Worm (Caenorhabditis elegans): Measurements from ENCODE around the gene C05C10.3.
A peak's percentile ranks its signal among the peaks of the same experiment; 100 is the strongest.

ce11 chrII:9967999-9968706 is 31.5 kb upstream of the C05C10.3 start, which contains the start of the genes R53.4 and psf-1:
- TF ChIP-seq ama-1 (optimal IDR thresholded peaks at IDR 0.05), result no peak
- TF ChIP-seq nhr-77 (tag; optimal IDR thresholded peaks at IDR 0.05), result peak; percentile 31
- no peak for TF ChIP-seq snpc-4 (tag; optimal IDR thresholded peaks at IDR 0.05)
- TF ChIP-seq mxl-2 (GFP tag; conservative IDR thresholded peaks at IDR 0.05), result no peak
- no peak for TF ChIP-seq aly-2 (tag; optimal IDR thresholded peaks at IDR 0.05)
- TF ChIP-seq ceh-32 (tag; optimal IDR thresholded peaks at IDR 0.05; ENCODE audit: poor library complexity), result no peak
- no peak for TF ChIP-seq attf-4 (tag; optimal IDR thresholded peaks at IDR 0.05)
- TF ChIP-seq unc-62 (GFP tag; optimal IDR thresholded peaks at IDR 0.05 in 1 of 2), result no peak
- no peak for TF ChIP-seq unc-62 (tag; optimal IDR thresholded peaks at IDR 0.05)

Data from whole organism, L4 larva.